Fruit fly (Drosophila melanogaster) whole organism, pupa: Measurements from ENCODE around the gene Sos.

Source experiments
- CG10348 ChIP-seq: fragments of 200-800 bp; sonication (Bioruptor generic); IDR thresholded peaks from 2 replicates; pipeline ENCODE4 v1.3.6; 2022; ENCODE audit warnings: missing biosample characterization, missing genetic modification characterization
- CG12605 ChIP-seq: fragments of 200-800 bp; sonication (Bioruptor generic); IDR thresholded peaks from 2 replicates; pipeline ENCODE4 v1.3.6; 2022; ENCODE audit warnings: missing biosample characterization, missing genetic modification characterization
- CG13204 ChIP-seq: fragments of 200-800 bp; sonication (Bioruptor generic); optimal IDR thresholded peaks from 2 replicates; lab custom pipeline; 2018; ENCODE audit warnings: missing biosample characterization, mild to moderate bottlenecking, missing genetic modification characterization, moderate library complexity
- CG14655 ChIP-seq: fragments of 200-800 bp; sonication (Bioruptor generic); optimal IDR thresholded peaks from 3 replicates; lab custom pipeline; 2017; ENCODE audit warnings: mild to moderate bottlenecking, missing biosample characterization, missing genetic modification reagents, missing genetic modification characterization
- CG15710 ChIP-seq: fragments of 200-800 bp; sonication (Bioruptor generic); optimal IDR thresholded peaks from 2 replicates; lab custom pipeline; 2018; ENCODE audit warnings: missing biosample characterization, mild to moderate bottlenecking, missing genetic modification characterization, moderate library complexity
- CG17806 ChIP-seq: fragments of 200-800 bp; sonication (Bioruptor generic); optimal IDR thresholded peaks from 2 replicates; lab custom pipeline; 2018; ENCODE audit warnings: missing biosample characterization, mild to moderate bottlenecking, missing genetic modification characterization, moderate library complexity
- CG32121 ChIP-seq: fragments of 200-800 bp; sonication (Bioruptor generic); IDR thresholded peaks from 2 replicates; pipeline ENCODE4 v1.3.6; 2022; ENCODE audit warnings: missing biosample characterization, missing genetic modification characterization
- CG34367 ChIP-seq: fragments of 200-800 bp; sonication (Bioruptor generic); optimal IDR thresholded peaks from 2 replicates; lab custom pipeline; 2018; ENCODE audit warnings: missing biosample characterization, mild to moderate bottlenecking, missing genetic modification characterization
- CG4496 ChIP-seq: fragments of 200-800 bp; sonication (Bioruptor generic); IDR thresholded peaks from 3 replicates; pipeline ENCODE4 v1.3.6; 2022; ENCODE audit warnings: missing biosample characterization, missing genetic modification characterization
- CG8159 ChIP-seq: fragments of 200-800 bp; sonication (Bioruptor generic); optimal IDR thresholded peaks from 3 replicates; lab custom pipeline; 2018; ENCODE audit warnings: missing biosample characterization, mild to moderate bottlenecking, missing genetic modification characterization, moderate library complexity
- CG8301 ChIP-seq: fragments of 200-800 bp; sonication (Bioruptor generic); optimal IDR thresholded peaks from 2 replicates; lab custom pipeline; 2018; ENCODE audit warnings: missing biosample characterization, mild to moderate bottlenecking, missing genetic modification characterization
- CG9948 ChIP-seq: fragments of 200-800 bp; sonication (Bioruptor generic); optimal IDR thresholded peaks from 2 replicates; lab custom pipeline; 2018; ENCODE audit warnings: missing biosample characterization, mild to moderate bottlenecking, missing genetic modification characterization, moderate library complexity
- D1 ChIP-seq: fragments of 200-800 bp; sonication (Bioruptor generic); optimal IDR thresholded peaks from 2 replicates; lab custom pipeline; 2018; ENCODE audit warnings: missing biosample characterization, mild to moderate bottlenecking, missing genetic modification characterization, moderate library complexity
- EcR ChIP-seq: fragments of 200-800 bp; sonication (Bioruptor generic); optimal IDR thresholded peaks from 3 replicates; lab custom pipeline; 2019; ENCODE audit warnings: missing biosample characterization, missing genetic modification characterization, mild to moderate bottlenecking, moderate library complexity, missing genetic modification reagents
- Ets98B ChIP-seq: fragments of 200-800 bp; sonication (Bioruptor generic); IDR thresholded peaks from 2 replicates; pipeline ENCODE4 v1.3.6; 2022; ENCODE audit warnings: missing biosample characterization, missing genetic modification characterization
- Pif1A ChIP-seq: fragments of 200-800 bp; sonication (Bioruptor generic); optimal IDR thresholded peaks from 3 replicates; lab custom pipeline; 2016; ENCODE audit warnings: missing biosample characterization, missing genetic modification characterization
- Pif1B ChIP-seq: fragments of 200-800 bp; sonication (Bioruptor generic); optimal IDR thresholded peaks from 3 replicates; lab custom pipeline; 2016; ENCODE audit warnings: missing biosample characterization, missing genetic modification characterization
- Snoo ChIP-seq: fragments of 200-800 bp; sonication (Bioruptor generic); optimal IDR thresholded peaks from 3 replicates; lab custom pipeline; 2017; ENCODE audit warnings: missing biosample characterization, mild to moderate bottlenecking, missing genetic modification characterization, inconsistent platforms
- fd96Ca ChIP-seq: fragments of 200-800 bp; sonication (Bioruptor generic); IDR thresholded peaks from 3 replicates; pipeline ENCODE4 v1.3.6; 2022; ENCODE audit warnings: missing biosample characterization, missing genetic modification characterization
- gl ChIP-seq: fragments of 200-800 bp; sonication (Bioruptor generic); optimal IDR thresholded peaks from 2 replicates; lab custom pipeline; 2018; ENCODE audit warnings: missing biosample characterization, mild to moderate bottlenecking, missing genetic modification characterization
- rn ChIP-seq: fragments of 200-800 bp; sonication (Bioruptor generic); IDR thresholded peaks from 2 replicates; pipeline ENCODE4 v1.3.6; 2022; ENCODE audit warnings: missing biosample characterization, missing genetic modification characterization

The Sos gene

dm6 chr2L:13846239-13846802, 32.7 kb downstream of the Sos start, which contains the start of gene CG7916:
Gene CG7916, plus strand, starts transcription at chr2L:13846752.
- TF ChIP-seq Snoo (tag; lab: Kevin White, UChicago): no peak
- TF ChIP-seq CG32121: no peak
- TF ChIP-seq CG10348 (GFP tag; lab: Robert Waterston, UW): no peak
- no peak for TF ChIP-seq CG13204
- no peak for TF ChIP-seq Ets98B (GFP tag; lab: Robert Waterston, UW)
- TF ChIP-seq Pif1B: no peak
- TF ChIP-seq CG15710 (tag; lab: Kevin White, UChicago): no peak
- TF ChIP-seq CG9948 (tag; lab: Kevin White, UChicago): no peak
- TF ChIP-seq CG14655 (GFP tag; lab: Kevin White, UChicago): no peak
- no peak for TF ChIP-seq D1 (tag; lab: Kevin White, UChicago)
- TF ChIP-seq CG4496: no peak
- TF ChIP-seq CG34367 (tag; lab: Kevin White, UChicago): no peak
- TF ChIP-seq rn (GFP tag; lab: Robert Waterston, UW): no peak
- no peak for TF ChIP-seq CG17806 (tag; lab: Kevin White, UChicago)
- TF ChIP-seq fd96Ca (GFP tag; lab: Robert Waterston, UW): no peak
- TF ChIP-seq CG8301 (tag; lab: Kevin White, UChicago): no peak
- no peak for TF ChIP-seq EcR (GFP tag; lab: Kevin White, UChicago)
- TF ChIP-seq CG12605 (GFP tag; lab: Robert Waterston, UW): no peak
- TF ChIP-seq CG8159 (tag; lab: Kevin White, UChicago): no peak

dm6 chr2L:13847625-13848024, 34.0 kb downstream of the Sos start, which contains the start of gene CG7953:
Gene CG7953, plus strand, starts transcription at chr2L:13847925.
- TF ChIP-seq CG13204 (no peak), CG8159 (tag; lab: Kevin White, UChicago) (no peak), EcR (GFP tag; lab: Kevin White, UChicago) (no peak), Snoo (tag; lab: Kevin White, UChicago) (no peak), Ets98B (GFP tag; lab: Robert Waterston, UW) (no peak), CG9948 (tag; lab: Kevin White, UChicago) (no peak), fd96Ca (GFP tag; lab: Robert Waterston, UW) (no peak), CG4496 (no peak), CG12605 (GFP tag; lab: Robert Waterston, UW) (no peak), CG17806 (tag; lab: Kevin White, UChicago) (no peak), CG10348 (GFP tag; lab: Robert Waterston, UW) (no peak), rn (GFP tag; lab: Robert Waterston, UW) (no peak), Pif1B (no peak), CG15710 (tag; lab: Kevin White, UChicago) (no peak), Pif1A (GFP tag; lab: Kevin White, UChicago) (no peak), CG34367 (tag; lab: Kevin White, UChicago) (no peak)

- TF ChIP-seq CG8159 (tag; lab: Kevin White, UChicago): no peak
- TF ChIP-seq CG4496: no peak
- no peak for TF ChIP-seq gl (tag; lab: Kevin White, UChicago)
- TF ChIP-seq CG9948 (tag; lab: Kevin White, UChicago): no peak
- no peak for TF ChIP-seq D1 (tag; lab: Kevin White, UChicago)
- no peak for TF ChIP-seq CG14655 (GFP tag; lab: Kevin White, UChicago)
- TF ChIP-seq Pif1B: no peak
- TF ChIP-seq EcR (GFP tag; lab: Kevin White, UChicago): no peak
- TF ChIP-seq rn (GFP tag; lab: Robert Waterston, UW): no peak
- TF ChIP-seq Ets98B (GFP tag; lab: Robert Waterston, UW): no peak
- TF ChIP-seq CG13204: no peak
- TF ChIP-seq fd96Ca (GFP tag; lab: Robert Waterston, UW): no peak
- no peak for TF ChIP-seq CG12605 (GFP tag; lab: Robert Waterston, UW)
- no peak for TF ChIP-seq CG10348 (GFP tag; lab: Robert Waterston, UW)
- TF ChIP-seq CG32121: no peak
These were observed 35.5 kb downstream of the Sos start, which contains the start of gene CG7968 for dm6 chr2L:13849125-13849524. Gene CG7968, plus strand, starts transcription at chr2L:13849400.

- no peak for TF ChIP-seq Snoo (tag; lab: Kevin White, UChicago)
- TF ChIP-seq, all 21 proteins: peak for 0
These were observed 37.5 kb downstream of the Sos start for dm6 chr2L:13851098-13851497.

dm6 chr2L:13867653-13868052, 54.0 kb downstream of the Sos start:
- no peak for TF ChIP-seq CG34367 (tag; lab: Kevin White, UChicago)
- TF ChIP-seq fd96Ca (GFP tag; lab: Robert Waterston, UW): no peak
- TF ChIP-seq CG13204: no peak
- TF ChIP-seq, all 21 proteins: peak for 0

- TF ChIP-seq CG17806 (tag; lab: Kevin White, UChicago): no peak
- no peak for TF ChIP-seq gl (tag; lab: Kevin White, UChicago)
- no peak for TF ChIP-seq CG8301 (tag; lab: Kevin White, UChicago)
- no peak for TF ChIP-seq rn (GFP tag; lab: Robert Waterston, UW)
- no peak for TF ChIP-seq D1 (tag; lab: Kevin White, UChicago)
- no peak for TF ChIP-seq CG32121
- no peak for TF ChIP-seq CG14655 (GFP tag; lab: Kevin White, UChicago)
- TF ChIP-seq Pif1B: no peak
- TF ChIP-seq CG8159 (tag; lab: Kevin White, UChicago): no peak
- no peak for TF ChIP-seq CG13204
- no peak for TF ChIP-seq CG10348 (GFP tag; lab: Robert Waterston, UW)
- TF ChIP-seq Ets98B (GFP tag; lab: Robert Waterston, UW): no peak
These were observed 55.8 kb downstream of the Sos start for dm6 chr2L:13869400-13869799.
